Fruit fly (Drosophila melanogaster): Measurements from ENCODE around the gene CG8461.

CG8461 gene

dm6 chr3R:14478438-14479033 lies 34.9 kb downstream of the CG8461 start (continued):
- no peak for TF ChIP-seq tll (GFP tag; optimal IDR thresholded peaks at IDR 0.05)
- TF ChIP-seq CG4707 (GFP tag; optimal IDR thresholded peaks at IDR 0.05) = peak; percentile 14
- TF ChIP-seq CG7556 (GFP tag; optimal IDR thresholded peaks at IDR 0.05) = peak; percentile 92
- TF ChIP-seq CG3281 (GFP tag; optimal IDR thresholded peaks at IDR 0.05) = peak; percentile 73
- no peak for TF ChIP-seq CG1603 (tag; optimal IDR thresholded peaks at IDR 0.05)
- peak; percentile 75 for TF ChIP-seq Fer1 (GFP tag; optimal IDR thresholded peaks at IDR 0.05)
- peak; percentile 81 for TF ChIP-seq Sox102F (GFP tag; optimal IDR thresholded peaks at IDR 0.05)
- peak; percentile 41 for TF ChIP-seq CG10543 (GFP tag; optimal IDR thresholded peaks at IDR 0.05)
- peak; percentile 73 for TF ChIP-seq CG7839 (tag; optimal IDR thresholded peaks at IDR 0.05)
- peak; percentile 68 for TF ChIP-seq Deaf1 (tag; optimal IDR thresholded peaks at IDR 0.05)
- TF ChIP-seq tap (tag; optimal IDR thresholded peaks at IDR 0.05) = peak; percentile 77
- TF ChIP-seq Aef1 (GFP tag; IDR thresholded peaks at IDR 0.05) = peak; percentile 69
- TF ChIP-seq psq (GFP tag; optimal IDR thresholded peaks at IDR 0.05) = peak; percentile 48
- TF ChIP-seq CG7271 (tag; optimal IDR thresholded peaks at IDR 0.05) = no peak
- peak; percentile 74 for TF ChIP-seq Xbp1 (GFP tag; optimal IDR thresholded peaks at IDR 0.05)
- TF ChIP-seq Jarid2 (GFP tag; optimal IDR thresholded peaks at IDR 0.05) = peak; percentile 37
- TF ChIP-seq rib (GFP tag; IDR thresholded peaks at IDR 0.05) = no peak
- TF ChIP-seq Dad (GFP tag; optimal IDR thresholded peaks at IDR 0.05) = peak; percentile 21
- peak; percentile 23 for TF ChIP-seq Camta (GFP tag; optimal IDR thresholded peaks at IDR 0.05)
- TF ChIP-seq Sox100B (GFP tag; optimal IDR thresholded peaks at IDR 0.05) = peak; percentile 76
- TF ChIP-seq CG14667 (GFP tag; IDR thresholded peaks at IDR 0.05) = peak; percentile 53; the same call in 1 of the 2 replicates
- peak; percentile 44 for TF ChIP-seq chn (GFP tag; optimal IDR thresholded peaks at IDR 0.05)
- peak; percentile 81 for TF ChIP-seq CG4424 (GFP tag; optimal IDR thresholded peaks at IDR 0.05)
- peak; percentile 0 for TF ChIP-seq mam (GFP tag; optimal IDR thresholded peaks at IDR 0.05)
- TF ChIP-seq Doc3 (GFP tag; IDR thresholded peaks at IDR 0.05; ENCODE audit: partially characterized antibody) = no peak
- no peak for TF ChIP-seq hth (optimal IDR thresholded peaks at IDR 0.05)
- TF ChIP-seq unpg (GFP tag; optimal IDR thresholded peaks at IDR 0.05) = peak; percentile 89
- TF ChIP-seq amos (GFP tag; IDR thresholded peaks at IDR 0.05; ENCODE audit: partially characterized antibody) = no peak
- no peak for TF ChIP-seq CG8478 (optimal IDR thresholded peaks at IDR 0.05)
- no peak for TF ChIP-seq Dfd (GFP tag; optimal IDR thresholded peaks at IDR 0.05)
- TF ChIP-seq pb (GFP tag; optimal IDR thresholded peaks at IDR 0.05) = no peak
- TF ChIP-seq mirr (GFP tag; optimal IDR thresholded peaks at IDR 0.05) = no peak
- peak; percentile 62; the same call in 2 of the 3 replicates for TF ChIP-seq Dbx (GFP tag; IDR thresholded peaks at IDR 0.05)
- peak; percentile 91 for TF ChIP-seq Xrp1 (GFP tag; IDR thresholded peaks at IDR 0.05)
- peak; percentile 34 for TF ChIP-seq CG13894 (tag; optimal IDR thresholded peaks at IDR 0.05)
- peak; percentile 79 for TF ChIP-seq Rfx (GFP tag; IDR thresholded peaks at IDR 0.05)
- TF ChIP-seq CG13775 (GFP tag; optimal IDR thresholded peaks at IDR 0.05) = peak; percentile 77
- TF ChIP-seq CG30431 (GFP tag; optimal IDR thresholded peaks at IDR 0.05) = peak; percentile 22
- no peak for TF ChIP-seq D (optimal IDR thresholded peaks at IDR 0.05)
- peak; percentile 80 for TF ChIP-seq D (GFP tag; optimal IDR thresholded peaks at IDR 0.05)
- TF ChIP-seq Ptx1 (GFP tag; IDR thresholded peaks at IDR 0.05) = peak; percentile 88
- TF ChIP-seq Elba2 (GFP tag; optimal IDR thresholded peaks at IDR 0.05) = no peak
- TF ChIP-seq Sin3A (optimal IDR thresholded peaks at IDR 0.05) = no peak
- TF ChIP-seq CG5180 (GFP tag; optimal IDR thresholded peaks at IDR 0.05) = peak; percentile 60
- peak; percentile 62 for TF ChIP-seq Asciz (GFP tag; optimal IDR thresholded peaks at IDR 0.05)
- peak; percentile 84 for TF ChIP-seq dysf (GFP tag; IDR thresholded peaks at IDR 0.05)
- no peak for TF ChIP-seq wek (GFP tag; optimal IDR thresholded peaks at IDR 0.05)
- TF ChIP-seq Mrtf (GFP tag; IDR thresholded peaks at IDR 0.05) = 0 out of 3 replicates have a peak, but pooled peaks have one; percentile 4
- TF ChIP-seq sisA (GFP tag; IDR thresholded peaks at IDR 0.05) = peak; percentile 61
- TF ChIP-seq CG32532 (GFP tag; IDR thresholded peaks at IDR 0.05) = peak; percentile 78
- peak; percentile 80 for TF ChIP-seq lab (GFP tag; optimal IDR thresholded peaks at IDR 0.05)
